Fruit fly (Drosophila melanogaster) whole organism, pupa: ENCODE measurements around the gene Glt.

Experiments used
- CG10348 ChIP-seq: fragments of 200-800 bp; sonication (Bioruptor generic); IDR thresholded peaks from 2 replicates; pipeline ENCODE4 v1.3.6; 2022; ENCODE audit warnings: missing biosample characterization, missing genetic modification characterization
- CG12605 ChIP-seq: fragments of 200-800 bp; sonication (Bioruptor generic); IDR thresholded peaks from 2 replicates; pipeline ENCODE4 v1.3.6; 2022; ENCODE audit warnings: missing biosample characterization, missing genetic modification characterization
- CG13204 ChIP-seq: fragments of 200-800 bp; sonication (Bioruptor generic); optimal IDR thresholded peaks from 2 replicates; lab custom pipeline; 2018; ENCODE audit warnings: missing biosample characterization, mild to moderate bottlenecking, missing genetic modification characterization, moderate library complexity
- CG14655 ChIP-seq: fragments of 200-800 bp; sonication (Bioruptor generic); optimal IDR thresholded peaks from 3 replicates; lab custom pipeline; 2017; ENCODE audit warnings: mild to moderate bottlenecking, missing biosample characterization, missing genetic modification reagents, missing genetic modification characterization
- CG15710 ChIP-seq: fragments of 200-800 bp; sonication (Bioruptor generic); optimal IDR thresholded peaks from 2 replicates; lab custom pipeline; 2018; ENCODE audit warnings: missing biosample characterization, mild to moderate bottlenecking, missing genetic modification characterization, moderate library complexity
- CG17806 ChIP-seq: fragments of 200-800 bp; sonication (Bioruptor generic); optimal IDR thresholded peaks from 2 replicates; lab custom pipeline; 2018; ENCODE audit warnings: missing biosample characterization, mild to moderate bottlenecking, missing genetic modification characterization, moderate library complexity
- CG32121 ChIP-seq: fragments of 200-800 bp; sonication (Bioruptor generic); IDR thresholded peaks from 2 replicates; pipeline ENCODE4 v1.3.6; 2022; ENCODE audit warnings: missing biosample characterization, missing genetic modification characterization
- CG34367 ChIP-seq: fragments of 200-800 bp; sonication (Bioruptor generic); optimal IDR thresholded peaks from 2 replicates; lab custom pipeline; 2018; ENCODE audit warnings: missing biosample characterization, mild to moderate bottlenecking, missing genetic modification characterization
- CG4496 ChIP-seq: fragments of 200-800 bp; sonication (Bioruptor generic); IDR thresholded peaks from 3 replicates; pipeline ENCODE4 v1.3.6; 2022; ENCODE audit warnings: missing biosample characterization, missing genetic modification characterization
- CG8159 ChIP-seq: fragments of 200-800 bp; sonication (Bioruptor generic); optimal IDR thresholded peaks from 3 replicates; lab custom pipeline; 2018; ENCODE audit warnings: missing biosample characterization, mild to moderate bottlenecking, missing genetic modification characterization, moderate library complexity
- CG8301 ChIP-seq: fragments of 200-800 bp; sonication (Bioruptor generic); optimal IDR thresholded peaks from 2 replicates; lab custom pipeline; 2018; ENCODE audit warnings: missing biosample characterization, mild to moderate bottlenecking, missing genetic modification characterization
- CG9948 ChIP-seq: fragments of 200-800 bp; sonication (Bioruptor generic); optimal IDR thresholded peaks from 2 replicates; lab custom pipeline; 2018; ENCODE audit warnings: missing biosample characterization, mild to moderate bottlenecking, missing genetic modification characterization, moderate library complexity
- D1 ChIP-seq: fragments of 200-800 bp; sonication (Bioruptor generic); optimal IDR thresholded peaks from 2 replicates; lab custom pipeline; 2018; ENCODE audit warnings: missing biosample characterization, mild to moderate bottlenecking, missing genetic modification characterization, moderate library complexity
- EcR ChIP-seq: fragments of 200-800 bp; sonication (Bioruptor generic); optimal IDR thresholded peaks from 3 replicates; lab custom pipeline; 2019; ENCODE audit warnings: missing biosample characterization, missing genetic modification characterization, mild to moderate bottlenecking, moderate library complexity, missing genetic modification reagents
- Ets98B ChIP-seq: fragments of 200-800 bp; sonication (Bioruptor generic); IDR thresholded peaks from 2 replicates; pipeline ENCODE4 v1.3.6; 2022; ENCODE audit warnings: missing biosample characterization, missing genetic modification characterization
- Pif1A ChIP-seq: fragments of 200-800 bp; sonication (Bioruptor generic); optimal IDR thresholded peaks from 3 replicates; lab custom pipeline; 2016; ENCODE audit warnings: missing biosample characterization, missing genetic modification characterization
- Pif1B ChIP-seq: fragments of 200-800 bp; sonication (Bioruptor generic); optimal IDR thresholded peaks from 3 replicates; lab custom pipeline; 2016; ENCODE audit warnings: missing biosample characterization, missing genetic modification characterization
- Snoo ChIP-seq: fragments of 200-800 bp; sonication (Bioruptor generic); optimal IDR thresholded peaks from 3 replicates; lab custom pipeline; 2017; ENCODE audit warnings: missing biosample characterization, mild to moderate bottlenecking, missing genetic modification characterization, inconsistent platforms
- fd96Ca ChIP-seq: fragments of 200-800 bp; sonication (Bioruptor generic); IDR thresholded peaks from 3 replicates; pipeline ENCODE4 v1.3.6; 2022; ENCODE audit warnings: missing biosample characterization, missing genetic modification characterization
- gl ChIP-seq: fragments of 200-800 bp; sonication (Bioruptor generic); optimal IDR thresholded peaks from 2 replicates; lab custom pipeline; 2018; ENCODE audit warnings: missing biosample characterization, mild to moderate bottlenecking, missing genetic modification characterization
- rn ChIP-seq: fragments of 200-800 bp; sonication (Bioruptor generic); IDR thresholded peaks from 2 replicates; pipeline ENCODE4 v1.3.6; 2022; ENCODE audit warnings: missing biosample characterization, missing genetic modification characterization

The Glt gene

dm6 chr2L:8690913-8691291 is 18.4 kb downstream of the Glt start:
- TF ChIP-seq Pif1A (GFP tag; lab: Kevin White, UChicago), result no peak
- TF ChIP-seq EcR, result no peak
- TF ChIP-seq CG17806 (tag; lab: Kevin White, UChicago), result no peak
- TF ChIP-seq CG13204 (GFP tag; lab: Kevin White, UChicago), result no peak
- TF ChIP-seq CG34367 (tag; lab: Kevin White, UChicago), result no peak
- no peak for TF ChIP-seq CG32121
- no peak for TF ChIP-seq CG14655 (GFP tag; lab: Kevin White, UChicago)
- no peak; the same call in 1 of the 3 replicates for TF ChIP-seq fd96Ca (GFP tag; lab: Robert Waterston, UW)
- no peak for TF ChIP-seq rn (GFP tag; lab: Robert Waterston, UW)
- TF ChIP-seq gl (tag; lab: Kevin White, UChicago), result no peak
- TF ChIP-seq Pif1B (GFP tag; lab: Kevin White, UChicago), result no peak
- no peak for TF ChIP-seq CG4496
- TF ChIP-seq CG8159 (tag; lab: Kevin White, UChicago), result no peak

dm6 chr2L:8691292-8691975 is 18.9 kb downstream of the Glt start:
- TF ChIP-seq CG4496, result peak; percentile 46; the same call in 1 of the 3 replicates
- peak; percentile 75; the same call in 2 of the 3 replicates for TF ChIP-seq fd96Ca (GFP tag; lab: Robert Waterston, UW)
- TF ChIP-seq CG14655 (GFP tag; lab: Kevin White, UChicago), result peak; percentile 93
- TF ChIP-seq D1 (tag; lab: Kevin White, UChicago), result peak; percentile 81
- peak; percentile 89 for TF ChIP-seq CG9948 (tag; lab: Kevin White, UChicago)
- no peak; the same call in 1 of the 2 replicates for TF ChIP-seq CG12605
- TF ChIP-seq CG8159 (tag; lab: Kevin White, UChicago), result peak; percentile 95
- TF ChIP-seq gl (tag; lab: Kevin White, UChicago), result no peak
- no peak for TF ChIP-seq rn (GFP tag; lab: Robert Waterston, UW)
- peak; percentile 83 for TF ChIP-seq CG17806 (tag; lab: Kevin White, UChicago)
- peak; percentile 27; the same call in 1 of the 2 replicates for TF ChIP-seq Ets98B
- TF ChIP-seq CG10348 (GFP tag; lab: Robert Waterston, UW), result peak; percentile 57; the same call in 1 of the 2 replicates
- TF ChIP-seq Pif1B (GFP tag; lab: Kevin White, UChicago), result peak; percentile 94
- peak; percentile 83 for TF ChIP-seq Pif1A (GFP tag; lab: Kevin White, UChicago)
- peak; percentile 92 for TF ChIP-seq Snoo
- peak; percentile 87 for TF ChIP-seq CG8301
- TF ChIP-seq CG34367 (tag; lab: Kevin White, UChicago), result peak; percentile 86
- peak; percentile 61 for TF ChIP-seq CG32121
- peak; percentile 92 for TF ChIP-seq CG15710 (tag; lab: Kevin White, UChicago)
- no peak for TF ChIP-seq EcR
- peak; percentile 77 for TF ChIP-seq CG13204 (GFP tag; lab: Kevin White, UChicago)

- no peak for TF ChIP-seq CG8301
- peak; percentile 48; the same call in 2 of the 3 replicates for TF ChIP-seq CG4496
- 0 out of 3 replicates have a peak, but pooled peaks have one; percentile 26 for TF ChIP-seq fd96Ca (GFP tag; lab: Robert Waterston, UW)
- no peak; the same call in 1 of the 2 replicates for TF ChIP-seq CG12605
- TF ChIP-seq CG17806 (tag; lab: Kevin White, UChicago), result no peak
- TF ChIP-seq Ets98B, result peak; percentile 55; the same call in 1 of the 2 replicates
- TF ChIP-seq Pif1B (GFP tag; lab: Kevin White, UChicago), result no peak
- no peak for TF ChIP-seq EcR
- peak; percentile 35 for TF ChIP-seq Snoo
These were observed 20.1 kb downstream of the Glt start for dm6 chr2L:8692426-8693180.

dm6 chr2L:8694250-8694704 is 21.8 kb downstream of the Glt start:
- TF ChIP-seq CG8159 (tag; lab: Kevin White, UChicago) (no peak), fd96Ca (GFP tag; lab: Robert Waterston, UW) (no peak), D1 (tag; lab: Kevin White, UChicago) (no peak), gl (tag; lab: Kevin White, UChicago) (no peak), CG34367 (tag; lab: Kevin White, UChicago) (no peak)

dm6 chr2L:8697915-8698627 is 25.6 kb downstream of the Glt start:
- TF ChIP-seq CG10348 (GFP tag; lab: Robert Waterston, UW), result no peak
- TF ChIP-seq EcR, result no peak
- TF ChIP-seq CG34367 (tag; lab: Kevin White, UChicago), result no peak
- 0 out of 3 replicates have a peak, but pooled peaks have one; percentile 30 for TF ChIP-seq fd96Ca (GFP tag; lab: Robert Waterston, UW)
- no peak for TF ChIP-seq rn (GFP tag; lab: Robert Waterston, UW)
- no peak for TF ChIP-seq CG8159 (tag; lab: Kevin White, UChicago)
- TF ChIP-seq CG4496, result no peak
- TF ChIP-seq CG14655 (GFP tag; lab: Kevin White, UChicago), result no peak
- no peak for TF ChIP-seq Pif1A (GFP tag; lab: Kevin White, UChicago)
- TF ChIP-seq, all 21 proteins: peak for 1
